Fruit fly (Drosophila melanogaster) whole organism, embryonic: ENCODE data around the gene Aef1.

Source experiments
- Abd-B ChIP-seq: fragments of 200-800 bp; sonication (Bioruptor generic); optimal IDR thresholded peaks from 2 replicates; lab custom pipeline; 2018; ENCODE audit warnings: missing biosample characterization, mild to moderate bottlenecking, missing genetic modification characterization, moderate library complexity
- Ada2b ChIP-seq: fragments of 200-800 bp; sonication (Bioruptor generic); IDR thresholded peaks from 2 replicates; pipeline ENCODE4 v1.3.6; 2022; ENCODE audit warnings: missing biosample characterization, missing genetic modification characterization
- BEAF-32 ChIP-seq: fragments of 200-800 bp; sonication (Bioruptor generic); optimal IDR thresholded peaks from 3 replicates; lab custom pipeline; 2017; ENCODE audit warnings: missing biosample characterization, missing genetic modification characterization, mild to moderate bottlenecking, moderate library complexity, missing genetic modification reagents
- Bdp1 ChIP-seq: fragments of 200-800 bp; sonication (Bioruptor generic); optimal IDR thresholded peaks from 3 replicates; lab custom pipeline; 2016; ENCODE audit warnings: missing biosample characterization, missing genetic modification characterization
- Bgb ChIP-seq: fragments of 200-800 bp; sonication (Bioruptor generic); IDR thresholded peaks from 2 replicates; pipeline ENCODE4 v1.3.6; 2022; ENCODE audit warnings: missing biosample characterization, missing genetic modification characterization; ENCODE audit not compliant: partially characterized antibody
- CG10274 ChIP-seq: fragments of 200-800 bp; sonication (Bioruptor generic); optimal IDR thresholded peaks from 3 replicates; lab custom pipeline; 2017; ENCODE audit warnings: missing biosample characterization, mild to moderate bottlenecking, missing genetic modification characterization
- CG10462 ChIP-seq: fragments of 200-800 bp; sonication (Bioruptor generic); optimal IDR thresholded peaks from 2 replicates; lab custom pipeline; 2016; ENCODE audit warnings: missing biosample characterization, missing genetic modification characterization
- CG10543 ChIP-seq: fragments of 200-800 bp; sonication (Bioruptor generic); optimal IDR thresholded peaks from 3 replicates; lab custom pipeline; 2017; ENCODE audit warnings: missing biosample characterization, mild to moderate bottlenecking, missing genetic modification characterization, moderate library complexity
- CG10959 ChIP-seq: fragments of 200-800 bp; sonication (Bioruptor generic); IDR thresholded peaks from 2 replicates; pipeline ENCODE4 v1.3.6; 2022; ENCODE audit warnings: missing biosample characterization, missing genetic modification characterization
- CG11398 ChIP-seq: fragments of 200-800 bp; sonication (Bioruptor generic); optimal IDR thresholded peaks from 2 replicates; lab custom pipeline; 2016; ENCODE audit warnings: missing biosample characterization, missing genetic modification characterization
- CG11723 ChIP-seq: fragments of 200-800 bp; sonication (Bioruptor generic); optimal IDR thresholded peaks from 2 replicates; lab custom pipeline; 2017; ENCODE audit warnings: missing biosample characterization, mild to moderate bottlenecking, missing genetic modification characterization
- CG15011 ChIP-seq: fragments of 200-800 bp; sonication (Bioruptor generic); optimal IDR thresholded peaks from 3 replicates; lab custom pipeline; 2018; ENCODE audit warnings: missing biosample characterization, mild to moderate bottlenecking, missing genetic modification characterization
- CG1602 ChIP-seq: fragments of 200-800 bp; sonication (Bioruptor generic); optimal IDR thresholded peaks from 3 replicates; lab custom pipeline; 2016; ENCODE audit warnings: missing biosample characterization, missing genetic modification characterization
- CG17829 ChIP-seq: fragments of 200-800 bp; optimal IDR thresholded peaks from 2 replicates; lab custom pipeline; 2019; ENCODE audit warnings: missing biosample characterization, mild to moderate bottlenecking, missing genetic modification characterization, moderate library complexity
- CG18599 ChIP-seq: fragments of 200-800 bp; sonication (Bioruptor generic); optimal IDR thresholded peaks from 3 replicates; lab custom pipeline; 2017; ENCODE audit warnings: missing biosample characterization, missing genetic modification characterization, mild to moderate bottlenecking, moderate library complexity, missing genetic modification reagents
- CG2199 ChIP-seq: fragments of 200-800 bp; sonication (Bioruptor generic); IDR thresholded peaks from 3 replicates; pipeline ENCODE4 v1.3.6; 2022; ENCODE audit warnings: missing biosample characterization, missing genetic modification characterization
- CG31388 ChIP-seq: fragments of 200-800 bp; sonication (Bioruptor generic); optimal IDR thresholded peaks from 2 replicates; lab custom pipeline; 2016; ENCODE audit warnings: missing biosample characterization, missing genetic modification characterization
- CG3407 ChIP-seq: fragments of 200-800 bp; sonication (Bioruptor generic); optimal IDR thresholded peaks from 2 replicates; lab custom pipeline; 2018; ENCODE audit warnings: missing biosample characterization, mild to moderate bottlenecking, missing genetic modification characterization
- CG34224 ChIP-seq: fragments of 200-800 bp; sonication (Bioruptor generic); IDR thresholded peaks from 3 replicates; pipeline ENCODE4 v1.3.6; 2022; ENCODE audit warnings: missing biosample characterization, missing genetic modification characterization; ENCODE audit not compliant: partially characterized antibody
- CG4854 ChIP-seq: fragments of 200-800 bp; sonication (Bioruptor generic); optimal IDR thresholded peaks from 2 replicates; lab custom pipeline; 2016; ENCODE audit warnings: missing biosample characterization, missing genetic modification characterization, inconsistent platforms
- CG6791 ChIP-seq: fragments of 200-800 bp; sonication (Bioruptor generic); IDR thresholded peaks from 3 replicates; pipeline ENCODE4 v1.3.6; 2022; ENCODE audit warnings: missing biosample characterization, missing genetic modification characterization; ENCODE audit not compliant: partially characterized antibody
- CG7745 ChIP-seq: fragments of 200-800 bp; sonication (Bioruptor generic); optimal IDR thresholded peaks from 2 replicates; lab custom pipeline; 2018; ENCODE audit warnings: missing biosample characterization, mild to moderate bottlenecking, missing genetic modification characterization, moderate library complexity
- CG9609 ChIP-seq: fragments of 200-800 bp; sonication (Bioruptor generic); optimal IDR thresholded peaks from 3 replicates; lab custom pipeline; 2016; ENCODE audit warnings: missing biosample characterization, missing genetic modification characterization
- CTCF ChIP-seq: fragments of 200-800 bp; sonication (Bioruptor generic); optimal IDR thresholded peaks from 2 replicates; lab custom pipeline; 2017; ENCODE audit warnings: missing biosample characterization, mild to moderate bottlenecking, missing genetic modification characterization, moderate library complexity
- Dip2 ChIP-seq: fragments of 200-800 bp; sonication (Bioruptor generic); IDR thresholded peaks from 2 replicates; pipeline ENCODE4 v1.3.6; 2022; ENCODE audit warnings: missing biosample characterization, missing genetic modification characterization
- Dll ChIP-seq: fragments of 200-800 bp; sonication (Bioruptor generic); IDR thresholded peaks from 4 replicates; pipeline ENCODE4 v1.3.6; 2022; ENCODE audit warnings: missing biosample characterization, missing genetic modification characterization; ENCODE audit not compliant: partially characterized antibody
- Myb ChIP-seq: fragments of 200-800 bp; sonication (Bioruptor generic); optimal IDR thresholded peaks from 2 replicates; lab custom pipeline; 2016; ENCODE audit warnings: missing biosample characterization, missing genetic modification characterization
- Nf-YA ChIP-seq: fragments of 200-800 bp; sonication (Bioruptor generic); IDR thresholded peaks from 2 replicates; pipeline ENCODE4 v1.3.6; 2022; ENCODE audit warnings: missing biosample characterization, missing genetic modification characterization
- Sox102F ChIP-seq: fragments of 200-800 bp; sonication (Bioruptor generic); optimal IDR thresholded peaks from 2 replicates; lab custom pipeline; 2018; ENCODE audit warnings: missing biosample characterization, mild to moderate bottlenecking, missing genetic modification characterization, moderate library complexity
- Stat92E ChIP-seq, 3 experiments: fragments of >200 bp in 2 of 3; fragments of 200-800 bp in 1 of 3; sonication (Bioruptor generic) in 1 of 3; optimal IDR thresholded peaks; 2 replicates each; lab custom pipeline; 2017 to 2019; ENCODE audit warnings: missing biosample characterization in 3 of 3, missing genetic modification characterization in 3 of 3, mild to moderate bottlenecking in 1 of 3, moderate library complexity in 1 of 3
- bab2 ChIP-seq: fragments of 200-800 bp; sonication (Bioruptor generic); optimal IDR thresholded peaks from 2 replicates; lab custom pipeline; 2016; ENCODE audit warnings: missing biosample characterization, missing genetic modification characterization
- chinmo ChIP-seq: fragments of 200-800 bp; sonication (Bioruptor generic); IDR thresholded peaks from 4 replicates; pipeline ENCODE4 v1.3.6; 2022; ENCODE audit warnings: missing biosample characterization, missing genetic modification characterization; ENCODE audit not compliant: partially characterized antibody
- cwo ChIP-seq: fragments of 200-800 bp; sonication (Bioruptor generic); optimal IDR thresholded peaks from 3 replicates; lab custom pipeline; 2017; ENCODE audit warnings: missing biosample characterization, missing genetic modification characterization, mild to moderate bottlenecking, moderate library complexity, missing genetic modification reagents
- dati ChIP-seq: fragments of 200-800 bp; sonication (Bioruptor generic); IDR thresholded peaks from 2 replicates; pipeline ENCODE4 v1.3.6; 2022; ENCODE audit warnings: missing biosample characterization, missing genetic modification characterization
- fd102C ChIP-seq: fragments of 200-800 bp; sonication (Bioruptor generic); optimal IDR thresholded peaks from 2 replicates; lab custom pipeline; 2018; ENCODE audit warnings: missing biosample characterization, mild to moderate bottlenecking, missing genetic modification characterization, moderate library complexity
- fd64A ChIP-seq: fragments of 200-800 bp; sonication (Bioruptor generic); optimal IDR thresholded peaks from 3 replicates; lab custom pipeline; 2018; ENCODE audit warnings: missing biosample characterization, mild to moderate bottlenecking, missing genetic modification characterization
- grau ChIP-seq: fragments of 200-800 bp; optimal IDR thresholded peaks from 3 replicates; lab custom pipeline; 2019; ENCODE audit warnings: missing biosample characterization, mild to moderate bottlenecking, missing genetic modification characterization, moderate library complexity
- gsb-n ChIP-seq: fragments of 200-800 bp; sonication (Bioruptor generic); optimal IDR thresholded peaks from 3 replicates; lab custom pipeline; 2018; ENCODE audit warnings: missing biosample characterization, mild to moderate bottlenecking, missing genetic modification characterization
- hth ChIP-seq: fragments of >200 bp; optimal IDR thresholded peaks from 2 replicates; lab custom pipeline; 2017; ENCODE audit warnings: inconsistent platforms
- kah ChIP-seq: fragments of 200-800 bp; sonication (Bioruptor generic); optimal IDR thresholded peaks from 2 replicates; lab custom pipeline; 2018; ENCODE audit warnings: missing biosample characterization, mild to moderate bottlenecking, missing genetic modification characterization
- lola ChIP-seq, 3 experiments: fragments of >200 bp in 2 of 3; fragments of 200-800 bp in 1 of 3; sonication (Bioruptor generic) in 1 of 3; optimal IDR thresholded peaks; 2 replicates each; lab custom pipeline; 2017 to 2019; ENCODE audit warnings: missing biosample characterization in 3 of 3, missing genetic modification characterization in 3 of 3, mild to moderate bottlenecking in 1 of 3, moderate library complexity in 1 of 3
- mirr ChIP-seq: fragments of 200-800 bp; sonication (Bioruptor generic); optimal IDR thresholded peaks from 3 replicates; lab custom pipeline; 2018; ENCODE audit warnings: missing biosample characterization, mild to moderate bottlenecking, missing genetic modification characterization
- odd ChIP-seq: fragments of 200-800 bp; sonication (Bioruptor generic); optimal IDR thresholded peaks from 2 replicates; lab custom pipeline; 2017; ENCODE audit warnings: missing biosample characterization, mild to moderate bottlenecking, missing genetic modification characterization
- sd ChIP-seq: fragments of 200-800 bp; sonication (Bioruptor generic); optimal IDR thresholded peaks from 3 replicates; lab custom pipeline; 2018; ENCODE audit warnings: missing biosample characterization, mild to moderate bottlenecking, missing genetic modification characterization, moderate library complexity
- sens ChIP-seq: fragments of 200-800 bp; sonication (Bioruptor generic); peaks from one replicate; lab custom pipeline; 2016; ENCODE audit warnings: missing biosample characterization, missing genetic modification characterization
- tll ChIP-seq, 2 experiments: fragments of 200-800 bp in 1 of 2; fragments of >200 bp in 1 of 2; sonication (Bioruptor generic) in 1 of 2; optimal IDR thresholded peaks; 2 replicates each; lab custom pipeline; 2017 to 2019; ENCODE audit warnings: missing biosample characterization in 2 of 2, missing genetic modification characterization in 2 of 2, mild to moderate bottlenecking in 1 of 2, moderate library complexity in 1 of 2
- trem ChIP-seq: fragments of 200-800 bp; optimal IDR thresholded peaks from 3 replicates; lab custom pipeline; 2019; ENCODE audit warnings: missing biosample characterization, mild to moderate bottlenecking, missing genetic modification characterization, moderate library complexity
- twi ChIP-seq: fragments of 200-800 bp; optimal IDR thresholded peaks from 2 replicates; lab custom pipeline; 2019; ENCODE audit warnings: missing biosample characterization, mild to moderate bottlenecking, missing genetic modification characterization, moderate library complexity
- vnd ChIP-seq: fragments of 200-800 bp; sonication (Bioruptor generic); IDR thresholded peaks from 3 replicates; pipeline ENCODE4 v1.3.6; 2022; ENCODE audit warnings: missing biosample characterization, missing genetic modification characterization; ENCODE audit not compliant: partially characterized antibody
- zen ChIP-seq: fragments of 200-800 bp; sonication (Bioruptor generic); optimal IDR thresholded peaks from 3 replicates; lab custom pipeline; 2018; ENCODE audit warnings: missing biosample characterization, mild to moderate bottlenecking, missing genetic modification characterization, moderate library complexity

Aef1 gene

DNA sequence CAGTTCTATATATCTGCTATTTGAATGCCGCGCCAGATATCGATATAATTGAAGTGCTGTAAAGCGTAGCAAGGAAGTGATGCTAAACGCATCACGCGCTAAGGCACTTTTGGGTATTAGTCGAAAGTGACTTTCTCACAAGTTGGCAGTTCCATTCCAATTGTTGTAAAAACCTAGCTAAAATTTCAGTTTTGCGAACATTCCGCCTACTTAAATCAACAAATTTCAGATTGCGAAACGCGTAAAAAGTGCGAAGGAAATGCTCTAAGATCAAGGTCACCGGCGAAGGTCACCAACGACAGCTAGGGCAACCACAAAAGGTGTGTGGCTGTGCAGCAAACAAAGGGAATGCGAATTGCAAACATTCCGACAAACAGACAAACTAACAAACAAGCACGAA is 12.5 kb downstream of the Aef1 start, which contains the start of gene Syx7 (continued):
- peak; percentile 5 for TF ChIP-seq gsb-n
- TF ChIP-seq Bgb = peak; percentile 69
- no peak for TF ChIP-seq CG11723 (GFP tag; lab: Kevin White, UChicago)
- peak; percentile 71 for TF ChIP-seq Myb (GFP tag; lab: Kevin White, UChicago)
- TF ChIP-seq fd64A = no peak
- TF ChIP-seq sens (GFP tag; lab: Kevin White, UChicago) = peak; percentile 81
- TF ChIP-seq CG17829 (tag; lab: Kevin White, UChicago) = peak; percentile 40
- peak; percentile 15 for TF ChIP-seq CG4854
- TF ChIP-seq CG6791 (GFP tag; lab: Robert Waterston, UW) = 0 out of 3 replicates have a peak, but pooled peaks have one; percentile 5
- peak in 1 of 3 experiments; percentile 1 for TF ChIP-seq Stat92E (GFP tag; optimal IDR thresholded peaks at IDR 0.05; lab: Kevin White, UChicago)
- no peak for TF ChIP-seq CG3407 (GFP tag; lab: Kevin White, UChicago)
- TF ChIP-seq CG9609 (GFP tag; lab: Kevin White, UChicago) = peak; percentile 38
- TF ChIP-seq odd (GFP tag; lab: Kevin White, UChicago) = no peak
- peak; percentile 99 for TF ChIP-seq trem (tag; lab: Kevin White, UChicago)
- no peak for TF ChIP-seq CG10274 (GFP tag; lab: Kevin White, UChicago)
- TF ChIP-seq, all 482 proteins: peak for 121

- no peak for TF ChIP-seq CG1602
- TF ChIP-seq CG31388 (GFP tag; lab: Kevin White, UChicago) = no peak
- no peak for TF ChIP-seq Dll (GFP tag; lab: Robert Waterston, UW)
- TF ChIP-seq CG15011 (GFP tag; lab: Kevin White, UChicago) = no peak
- TF ChIP-seq Abd-B (GFP tag; lab: Kevin White, UChicago) = no peak
- no peak for TF ChIP-seq dati (GFP tag; lab: Robert Waterston, UW)
- no peak for TF ChIP-seq Nf-YA (GFP tag; lab: Robert Waterston, UW)
- TF ChIP-seq CG10959 (GFP tag; lab: Robert Waterston, UW) = no peak
- TF ChIP-seq tll (GFP tag; optimal IDR thresholded peaks at IDR 0.05; lab: Kevin White, UChicago) = peak in 1 of 2 experiments; percentile 98
- TF ChIP-seq CG18599 = no peak
- no peak for TF ChIP-seq Sox102F (GFP tag; lab: Kevin White, UChicago)
- TF ChIP-seq CG10462 (GFP tag; lab: Kevin White, UChicago) = no peak
- TF ChIP-seq CTCF (GFP tag; lab: Kevin White, UChicago) = no peak
- no peak for TF ChIP-seq sd (tag; lab: Kevin White, UChicago)
- TF ChIP-seq twi (tag; lab: Kevin White, UChicago) = peak; percentile 6
- TF ChIP-seq lola (GFP tag; optimal IDR thresholded peaks at IDR 0.05; lab: Kevin White, UChicago) = no peak
- TF ChIP-seq grau (tag; lab: Kevin White, UChicago) = no peak
- 0 out of 3 replicates have a peak, but pooled peaks have one; percentile 20 for TF ChIP-seq CG2199 (GFP tag; lab: Robert Waterston, UW)
- no peak for TF ChIP-seq CG7745 (tag; lab: Kevin White, UChicago)
- TF ChIP-seq CG11398 (GFP tag; lab: Kevin White, UChicago) = no peak
- TF ChIP-seq CG34224 (GFP tag; lab: Robert Waterston, UW) = no peak
- no peak for TF ChIP-seq Ada2b (GFP tag; lab: Robert Waterston, UW)
- no peak for TF ChIP-seq chinmo (GFP tag; lab: Robert Waterston, UW)
- no peak for TF ChIP-seq mirr (GFP tag; lab: Kevin White, UChicago)
- TF ChIP-seq kah (GFP tag; lab: Kevin White, UChicago) = no peak
- peak; percentile 14 for TF ChIP-seq zen (tag; lab: Kevin White, UChicago)
- no peak for TF ChIP-seq vnd
- no peak for TF ChIP-seq bab2
- TF ChIP-seq BEAF-32 (GFP tag; lab: Kevin White, UChicago) = no peak
- no peak for TF ChIP-seq cwo (GFP tag; lab: Kevin White, UChicago)
- no peak for TF ChIP-seq Dip2 (GFP tag; lab: Robert Waterston, UW)
- TF ChIP-seq fd102C (GFP tag; lab: Kevin White, UChicago) = peak; percentile 29
- no peak for TF ChIP-seq CG10543 (GFP tag; lab: Kevin White, UChicago)
- no peak for TF ChIP-seq hth (lab: Kevin White, UChicago)
- TF ChIP-seq Bdp1 (GFP tag; lab: Kevin White, UChicago) = no peak
These were observed 16.1 kb downstream of the Aef1 start for dm6 chr3L:21449336-21449735.
